Worm (Caenorhabditis elegans) whole organism, L1 larva: ENCODE measurements around the gene cyp-34A5.

Experiments
- C16A3.4 ChIP-seq: fragments of 150-350 bp; optimal IDR thresholded peaks from 2 replicates; lab custom pipeline; 2014; ENCODE audit warnings: missing biosample characterization, missing genetic modification characterization
- F16B12.6 ChIP-seq: fragments of 150-350 bp; optimal IDR thresholded peaks from 2 replicates; lab custom pipeline; 2014; ENCODE audit warnings: missing biosample characterization, missing genetic modification characterization
- aly-2 ChIP-seq: fragments of 150-350 bp; optimal IDR thresholded peaks from 2 replicates; lab custom pipeline; 2014; ENCODE audit warnings: missing biosample characterization, missing genetic modification characterization
- blmp-1 ChIP-seq: fragments of 150-350 bp; optimal IDR thresholded peaks from 2 replicates; lab custom pipeline; 2014; ENCODE audit warnings: missing biosample characterization, missing genetic modification characterization
- ceh-63 ChIP-seq: fragments of 200-800 bp; sonication (Bioruptor generic); optimal IDR thresholded peaks from 2 replicates; lab custom pipeline; 2018; ENCODE audit warnings: mild to moderate bottlenecking, missing genetic modification characterization, missing compliant biosample characterization
- ceh-8 ChIP-seq: fragments of 200-800 bp; sonication (Bioruptor generic); optimal IDR thresholded peaks from 2 replicates; lab custom pipeline; 2018; ENCODE audit warnings: mild to moderate bottlenecking, missing genetic modification characterization, moderate library complexity, missing compliant biosample characterization
- ceh-82 ChIP-seq, 3 experiments: fragments of 150-350 bp in 1 of 3; sonication (generic microtip) in 2 of 3; optimal IDR thresholded peaks; 2 replicates each; lab custom pipeline; 2014 to 2017; ENCODE audit warnings: missing biosample characterization in 3 of 3, missing genetic modification characterization in 3 of 3
- ceh-88 ChIP-seq: fragments of 200-800 bp; sonication (Bioruptor generic); IDR thresholded peaks from 2 replicates; pipeline ENCODE4 v1.3.6; 2022; ENCODE audit warnings: missing genetic modification characterization, missing compliant biosample characterization
- dpl-1 ChIP-seq, 3 experiments: fragments of 150-350 bp in 2 of 3; sonication (generic microtip) in 1 of 3; optimal IDR thresholded peaks; 2 replicates each; lab custom pipeline; 2014 to 2017; ENCODE audit warnings: missing biosample characterization in 3 of 3, missing genetic modification characterization in 3 of 3, missing genetic modification reagents in 3 of 3
- efl-1 ChIP-seq, 4 experiments: fragments of 150-350 bp; optimal IDR thresholded peaks in 3 of 4; peaks in 1 of 4; 1 replicate in 1 of 4; 2 replicates in 3 of 4; lab custom pipeline; 2014; ENCODE audit warnings: missing biosample characterization in 2 of 4, missing genetic modification characterization in 2 of 4, missing genetic modification reagents in 2 of 4
- efl-3 ChIP-seq: fragments of 200-800 bp; sonication (Bioruptor generic); optimal IDR thresholded peaks from 2 replicates; lab custom pipeline; 2018; ENCODE audit warnings: mild to moderate bottlenecking, missing genetic modification characterization, missing compliant biosample characterization
- egl-27 ChIP-seq, 2 experiments: fragments of 150-350 bp in 1 of 2; sonication (generic microtip); optimal IDR thresholded peaks; 3 replicates each; lab custom pipeline; 2017 to 2018; ENCODE audit warnings: missing biosample characterization in 2 of 2, missing genetic modification characterization in 2 of 2, missing genetic modification reagents in 2 of 2
- elt-2 ChIP-seq: sonication (generic microtip); optimal IDR thresholded peaks from 2 replicates; lab custom pipeline; 2016; ENCODE audit warnings: missing genetic modification characterization, mild to moderate bottlenecking, inconsistent platforms, missing compliant biosample characterization, missing genetic modification reagents
- fkh-10 ChIP-seq: sonication (generic microtip); optimal IDR thresholded peaks from 2 replicates; lab custom pipeline; 2017; ENCODE audit warnings: missing biosample characterization, missing genetic modification reagents, missing genetic modification characterization
- fkh-4 ChIP-seq: sonication (generic microtip); optimal IDR thresholded peaks from 2 replicates; lab custom pipeline; 2016; ENCODE audit warnings: missing compliant biosample characterization, missing genetic modification characterization, borderline replicate concordance
- fkh-8 ChIP-seq: sonication (generic microtip); optimal IDR thresholded peaks from 2 replicates; lab custom pipeline; 2016; ENCODE audit warnings: mild to moderate bottlenecking, missing genetic modification characterization, missing compliant biosample characterization
- grh-1 ChIP-seq: fragments of 200-800 bp; sonication (Bioruptor generic); IDR thresholded peaks from 2 replicates; pipeline ENCODE4 v1.3.6; 2022; ENCODE audit warnings: missing genetic modification reagents, missing genetic modification characterization, missing compliant biosample characterization
- hlh-17 ChIP-seq: fragments of 200-800 bp; sonication (Bioruptor generic); optimal IDR thresholded peaks from 2 replicates; lab custom pipeline; 2018; ENCODE audit warnings: missing genetic modification characterization, mild to moderate bottlenecking, missing compliant biosample characterization, moderate library complexity, borderline replicate concordance
- hlh-4 ChIP-seq: sonication (generic microtip); optimal IDR thresholded peaks from 2 replicates; lab custom pipeline; 2016; ENCODE audit warnings: mild to moderate bottlenecking, missing genetic modification characterization, missing compliant biosample characterization
- jun-1 ChIP-seq: fragments of 150-350 bp; optimal IDR thresholded peaks from 2 replicates; lab custom pipeline; 2014; ENCODE audit warnings: missing biosample characterization, missing genetic modification reagents, missing genetic modification characterization
- lin-14 ChIP-seq: fragments of 200-800 bp; sonication (Bioruptor generic); optimal IDR thresholded peaks from 2 replicates; lab custom pipeline; 2018; ENCODE audit warnings: mild to moderate bottlenecking, missing genetic modification characterization, moderate library complexity, missing compliant biosample characterization
- lir-3 ChIP-seq: sonication (generic microtip); optimal IDR thresholded peaks from 2 replicates; lab custom pipeline; 2016; ENCODE audit warnings: mild to moderate bottlenecking, missing genetic modification characterization, moderate library complexity, missing compliant biosample characterization; ENCODE audit not compliant: poor library complexity
- mab-9 ChIP-seq: fragments of 200-800 bp; sonication (Bioruptor generic); IDR thresholded peaks from 2 replicates; pipeline ENCODE4 v1.3.6; 2022; ENCODE audit warnings: missing genetic modification reagents, missing genetic modification characterization, missing compliant biosample characterization
- mep-1 ChIP-seq: fragments of 150-350 bp; optimal IDR thresholded peaks from 2 replicates; lab custom pipeline; 2014; ENCODE audit warnings: missing biosample characterization, missing genetic modification characterization
- nhr-19 ChIP-seq: fragments of 200-800 bp; sonication (Bioruptor generic); conservative IDR thresholded peaks from 2 replicates; pipeline ENCODE4 v1.3.6; 2022; ENCODE audit warnings: missing genetic modification characterization, missing compliant biosample characterization
- nhr-20 ChIP-seq: sonication (generic microtip); optimal IDR thresholded peaks from 2 replicates; lab custom pipeline; 2016; ENCODE audit warnings: mild to moderate bottlenecking, missing genetic modification characterization, missing compliant biosample characterization
- nhr-47 ChIP-seq: sonication (generic microtip); optimal IDR thresholded peaks from 2 replicates; lab custom pipeline; 2016; ENCODE audit warnings: mild to moderate bottlenecking, missing genetic modification characterization, moderate library complexity, missing compliant biosample characterization
- nhr-71 ChIP-seq: sonication (generic microtip); optimal IDR thresholded peaks from 2 replicates; lab custom pipeline; 2016; ENCODE audit warnings: mild to moderate bottlenecking, missing genetic modification characterization, moderate library complexity, missing compliant biosample characterization
- nhr-76 ChIP-seq: sonication (generic microtip); optimal IDR thresholded peaks from 2 replicates; lab custom pipeline; 2017; ENCODE audit warnings: missing biosample characterization, missing genetic modification characterization
- nhr-77 ChIP-seq: fragments of 150-350 bp; optimal IDR thresholded peaks from 2 replicates; lab custom pipeline; 2014; ENCODE audit warnings: missing biosample characterization, missing genetic modification characterization
- pag-3 ChIP-seq: sonication (generic microtip); optimal IDR thresholded peaks from 2 replicates; lab custom pipeline; 2017; ENCODE audit warnings: missing genetic modification characterization, mild to moderate bottlenecking, missing compliant biosample characterization, antibody characterized with exemption, borderline replicate concordance; ENCODE audit not compliant: insufficient read depth
- rnt-1 ChIP-seq: sonication (generic microtip); optimal IDR thresholded peaks from 2 replicates; lab custom pipeline; 2016; ENCODE audit warnings: mild to moderate bottlenecking, missing genetic modification characterization, moderate library complexity, missing compliant biosample characterization
- swsn-7 ChIP-seq: sonication (generic microtip); optimal IDR thresholded peaks from 2 replicates; lab custom pipeline; 2016; ENCODE audit warnings: missing genetic modification characterization, missing compliant biosample characterization
- tbx-2 ChIP-seq: sonication (generic microtip); optimal IDR thresholded peaks from 2 replicates; lab custom pipeline; 2016; ENCODE audit warnings: missing genetic modification characterization, missing compliant biosample characterization
- unc-30 ChIP-seq: sonication (generic microtip); optimal IDR thresholded peaks from 2 replicates; lab custom pipeline; 2017; ENCODE audit warnings: missing biosample characterization, missing genetic modification characterization
- unc-62 ChIP-seq: fragments of 150-350 bp; optimal IDR thresholded peaks from 2 replicates; lab custom pipeline; 2014; ENCODE audit warnings: missing biosample characterization, missing genetic modification reagents, missing genetic modification characterization
- vab-15 ChIP-seq: sonication (generic microtip); optimal IDR thresholded peaks from 2 replicates; lab custom pipeline; 2017; ENCODE audit warnings: missing genotype, mild to moderate bottlenecking, missing genetic modification characterization, missing compliant biosample characterization
- xbp-1 ChIP-seq: sonication (generic microtip); optimal IDR thresholded peaks from 2 replicates; lab custom pipeline; 2016; ENCODE audit warnings: missing genetic modification characterization, missing compliant biosample characterization
- zip-4 ChIP-seq: fragments of 200-800 bp; sonication (Bioruptor generic); optimal IDR thresholded peaks from 2 replicates; lab custom pipeline; 2018; ENCODE audit warnings: mild to moderate bottlenecking, missing genetic modification characterization, moderate library complexity, missing compliant biosample characterization

Gene cyp-34A5

ce11 chrV:3941860-3942259, 15.6 kb downstream of the cyp-34A5 start, which contains the start of gene cyp-35B2:
Gene cyp-35B2 (plus strand): TSS chrV:3942160.
- TF ChIP-seq fkh-8 (tag; lab: Kevin White, UChicago) (no peak), nhr-19 (GFP tag; lab: Robert Waterston, UW) (no peak), blmp-1 (no peak), xbp-1 (no peak), pag-3 (tag; lab: Kevin White, UChicago) (no peak), mep-1 (tag; lab: Kevin White, UChicago) (no peak), F16B12.6 (tag; lab: Kevin White, UChicago) (no peak), jun-1 (tag; lab: Kevin White, UChicago) (no peak), hlh-4 (tag; lab: Kevin White, UChicago) (no peak), fkh-4 (tag; lab: Kevin White, UChicago) (no peak), dpl-1 (GFP tag; optimal IDR thresholded peaks at IDR 0.05; lab: Kevin White, UChicago) (no peak), lir-3 (no peak), swsn-7 (tag; lab: Kevin White, UChicago) (no peak), efl-3 (no peak), ceh-82 (tag; optimal IDR thresholded peaks at IDR 0.05; lab: Kevin White, UChicago) (no peak), unc-62 (GFP tag; lab: Kevin White, UChicago) (no peak), C16A3.4 (tag; lab: Kevin White, UChicago) (no peak), ceh-63 (GFP tag; lab: Kevin White, UChicago) (no peak), nhr-76 (tag; lab: Kevin White, UChicago) (no peak)

- no peak for TF ChIP-seq unc-30
- TF ChIP-seq lin-14 (GFP tag; lab: Kevin White, UChicago) = no peak
- no peak for TF ChIP-seq nhr-71 (tag; lab: Kevin White, UChicago)
- TF ChIP-seq hlh-17 = no peak
- TF ChIP-seq rnt-1 (tag; lab: Kevin White, UChicago) = no peak
- TF ChIP-seq fkh-10 (GFP tag; lab: Kevin White, UChicago) = no peak
- no peak for TF ChIP-seq hlh-4 (tag; lab: Kevin White, UChicago)
- no peak for TF ChIP-seq xbp-1
- no peak for TF ChIP-seq nhr-47 (tag; lab: Kevin White, UChicago)
- no peak for TF ChIP-seq mab-9 (GFP tag; lab: Robert Waterston, UW)
- no peak for TF ChIP-seq fkh-8 (tag; lab: Kevin White, UChicago)
- TF ChIP-seq ceh-8 (GFP tag; lab: Kevin White, UChicago) = no peak
- no peak for TF ChIP-seq ceh-88 (GFP tag; lab: Robert Waterston, UW)
- TF ChIP-seq elt-2 = no peak
These were observed 18.7 kb downstream of the cyp-34A5 start, which contains the start of gene cyp-35B1 for ce11 chrV:3938789-3939188. Gene cyp-35B1 (plus strand): TSS chrV:3939032.

- TF ChIP-seq ceh-8 (GFP tag; lab: Kevin White, UChicago) = no peak
- peak; percentile 85 for TF ChIP-seq elt-2
- peak; percentile 2 for TF ChIP-seq nhr-20 (tag; lab: Kevin White, UChicago)
- TF ChIP-seq, all 84 proteins: peak for 2
These were observed 21.5 kb downstream of the cyp-34A5 start, which contains the start of gene cyp-35A5 for ce11 chrV:3935892-3936478. Gene cyp-35A5 (plus strand): TSS chrV:3936326.

ce11 chrV:3931326-3931725, 26.2 kb downstream of the cyp-34A5 start, which contains the start of gene srx-63:
Gene srx-63 (plus strand): TSS chrV:3931626.
- TF ChIP-seq lir-3 (no peak), efl-1 (optimal IDR thresholded peaks at IDR 0.05; lab: Kevin White, UChicago) (no peak), efl-1 (GFP tag; optimal IDR thresholded peaks at IDR 0.05 in 1 of 2; lab: Kevin White, UChicago) (no peak)
- TF ChIP-seq, all 84 proteins: peak for 0

ce11 chrV:3929099-3929498, 28.4 kb downstream of the cyp-34A5 start, which contains the start of gene srx-64:
Gene srx-64 (plus strand): TSS chrV:3929399.
- TF ChIP-seq hlh-17 = no peak
- no peak for TF ChIP-seq tbx-2 (tag; lab: Kevin White, UChicago)
- TF ChIP-seq egl-27 (tag; optimal IDR thresholded peaks at IDR 0.05; lab: Kevin White, UChicago) = no peak
- TF ChIP-seq aly-2 (tag; lab: Kevin White, UChicago) = no peak
- TF ChIP-seq nhr-77 (tag; lab: Kevin White, UChicago) = no peak
- no peak for TF ChIP-seq swsn-7 (tag; lab: Kevin White, UChicago)
- TF ChIP-seq grh-1 (GFP tag; lab: Robert Waterston, UW) = no peak
- TF ChIP-seq fkh-8 (tag; lab: Kevin White, UChicago) = no peak
- no peak for TF ChIP-seq vab-15 (tag; lab: Kevin White, UChicago)
- TF ChIP-seq zip-4 = no peak
- TF ChIP-seq ceh-88 (GFP tag; lab: Robert Waterston, UW) = no peak
- TF ChIP-seq, all 84 proteins: peak for 0
